Worm (Caenorhabditis elegans): ENCODE measurements around the gene wrt-4.

- TF ChIP-seq ama-1 (optimal IDR thresholded peaks at IDR 0.05): no peak
- TF ChIP-seq flt-1 (GFP tag; IDR thresholded peaks at IDR 0.05): no peak
- no peak for TF ChIP-seq ceh-13 (GFP tag; optimal IDR thresholded peaks at IDR 0.05)
- TF ChIP-seq sea-1 (GFP tag; conservative IDR thresholded peaks at IDR 0.05): no peak
- TF ChIP-seq pes-1 (GFP tag; IDR thresholded peaks at IDR 0.05): no peak
- no peak for TF ChIP-seq ceh-36 (tag; optimal IDR thresholded peaks at IDR 0.05)
- TF ChIP-seq tbx-11 (GFP tag; IDR thresholded peaks at IDR 0.05): no peak
- TF ChIP-seq ets-7 (tag; optimal IDR thresholded peaks at IDR 0.05): no peak
- TF ChIP-seq F13C5.2 (tag; optimal IDR thresholded peaks at IDR 0.05): no peak
These were observed 9.8 kb upstream of the wrt-4 start for ce11 chrX:15766861-15767260.
